Worm (Caenorhabditis elegans): ENCODE results near the gene zig-13.

DNA sequence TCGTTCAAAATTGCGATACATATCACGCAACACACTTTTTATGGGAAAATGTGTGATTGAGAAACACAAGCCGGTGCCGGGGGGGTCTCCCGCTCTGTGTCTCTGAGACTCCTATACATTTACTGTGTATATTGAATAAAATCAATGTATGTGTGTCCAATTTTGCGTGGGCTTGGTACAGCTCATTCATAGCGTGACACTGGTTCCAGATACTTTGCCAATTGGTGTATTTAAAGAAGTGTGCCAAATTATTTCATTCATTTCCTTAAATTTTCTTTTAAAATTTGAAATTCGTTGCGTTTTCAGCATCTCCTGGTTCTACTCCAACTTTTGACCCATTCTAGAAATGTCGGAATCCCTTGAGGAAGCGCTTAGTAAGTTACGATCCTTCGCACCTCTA lies 39.3 kb downstream of the zig-13 start, which contains the start of gene C29F9.5:
- TF ChIP-seq him-1 (tag; optimal IDR thresholded peaks at IDR 0.05), result no peak
- TF ChIP-seq W03F9.2 (tag; optimal IDR thresholded peaks at IDR 0.05), result no peak
- TF ChIP-seq dao-5 (tag; optimal IDR thresholded peaks at IDR 0.05), result no peak

Data from whole organism, L4/young adult.